Fruit fly (Drosophila melanogaster): ENCODE data around the gene CkIIalpha-i1.

CkIIalpha-i1 gene

DNA sequence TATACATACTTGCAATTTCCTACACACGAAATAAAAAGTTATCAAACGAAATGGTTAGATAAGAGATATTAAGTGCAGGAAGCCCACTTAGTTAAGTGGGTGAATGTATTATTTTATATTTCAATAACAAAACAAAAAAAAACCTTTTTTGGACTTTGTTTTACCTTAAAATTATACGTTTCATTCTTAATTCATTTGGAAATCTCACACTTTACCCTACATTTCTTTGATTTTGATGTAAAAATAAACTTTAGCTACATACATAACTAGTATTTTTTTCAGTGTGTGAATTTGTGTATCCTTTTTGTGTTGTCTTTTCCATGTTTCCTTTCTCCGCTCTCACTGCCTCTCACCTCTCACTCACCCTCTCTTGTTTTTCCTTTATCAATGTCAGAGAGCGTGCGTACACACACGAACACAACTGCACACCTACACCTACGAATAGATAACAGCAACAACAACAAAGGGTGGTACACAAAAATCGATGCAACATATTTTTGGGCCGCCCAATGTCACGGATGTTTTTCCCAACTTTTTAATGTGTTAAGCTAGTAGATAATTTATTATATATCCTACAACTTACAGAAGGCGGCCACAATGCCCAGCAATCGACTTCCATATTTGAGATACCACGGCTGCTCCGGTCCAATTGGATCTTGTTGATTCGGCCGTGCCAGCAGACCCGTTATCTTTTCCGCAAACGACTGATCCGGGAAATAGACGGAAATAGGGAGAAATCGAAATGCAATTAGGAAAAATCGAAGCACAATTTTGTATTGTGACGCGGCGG, 1.2 kb upstream of the CkIIalpha-i1 start (continued):
- TF ChIP-seq zfh1 (GFP tag; IDR thresholded peaks at IDR 0.05) (0 out of 3 replicates have a peak, but pooled peaks have one; percentile 39), CG18262 (tag; optimal IDR thresholded peaks at IDR 0.05) (peak; percentile 73), fd64A (GFP tag; optimal IDR thresholded peaks at IDR 0.05) (no peak), trh (GFP tag; optimal IDR thresholded peaks at IDR 0.05) (no peak), Chrac-16 (GFP tag; optimal IDR thresholded peaks at IDR 0.05) (peak; percentile 65), CG9609 (GFP tag; optimal IDR thresholded peaks at IDR 0.05) (peak; percentile 44), sd (tag; optimal IDR thresholded peaks at IDR 0.05) (peak; percentile 31), CG6854 (GFP tag; optimal IDR thresholded peaks at IDR 0.05) (peak; percentile 64), CG30403 (GFP tag; optimal IDR thresholded peaks at IDR 0.05) (peak; percentile 87), tin (GFP tag; optimal IDR thresholded peaks at IDR 0.05) (peak; percentile 72), zen2 (GFP tag; IDR thresholded peaks at IDR 0.05; ENCODE audit: partially characterized antibody) (no peak), CG7372 (GFP tag; IDR thresholded peaks at IDR 0.05) (no peak), Oaz (GFP tag; IDR thresholded peaks at IDR 0.05) (0 out of 2 replicates have a peak, but pooled peaks have one; percentile 23), Ptx1 (GFP tag; IDR thresholded peaks at IDR 0.05) (peak; percentile 68), onecut (GFP tag; IDR thresholded peaks at IDR 0.05) (peak; percentile 94), CG10209 (GFP tag; optimal IDR thresholded peaks at IDR 0.05) (peak; percentile 73), twi (tag; optimal IDR thresholded peaks at IDR 0.05) (peak; percentile 8), CG34422 (GFP tag; IDR thresholded peaks at IDR 0.05) (peak; percentile 39; the same call in 1 of the 3 replicates), pb (GFP tag; optimal IDR thresholded peaks at IDR 0.05) (no peak), z (GFP tag; IDR thresholded peaks at IDR 0.05) (no peak), HHEX (GFP tag; optimal IDR thresholded peaks at IDR 0.05) (peak; percentile 69), CG5245 (GFP tag; optimal IDR thresholded peaks at IDR 0.05) (peak; percentile 14), E2f1 (GFP tag; IDR thresholded peaks at IDR 0.05) (peak; percentile 56; the same call in 1 of the 2 replicates), nau (GFP tag; optimal IDR thresholded peaks at IDR 0.05) (peak; percentile 36), org-1 (GFP tag; optimal IDR thresholded peaks at IDR 0.05) (peak; percentile 67), D19A (tag; optimal IDR thresholded peaks at IDR 0.05) (peak; percentile 60), cas (GFP tag; IDR thresholded peaks at IDR 0.05) (0 out of 2 replicates have a peak, but pooled peaks have one; percentile 22), prd (optimal IDR thresholded peaks at IDR 0.05) (no peak), prd (GFP tag; IDR thresholded peaks at IDR 0.05) (peak; percentile 58; the same call in 2 of the 3 replicates), CG9437 (GFP tag; optimal IDR thresholded peaks at IDR 0.05) (peak; percentile 57), CG32767 (GFP tag; IDR thresholded peaks at IDR 0.05) (0 out of 2 replicates have a peak, but pooled peaks have one; percentile 63), shn (GFP tag; optimal IDR thresholded peaks at IDR 0.05) (no peak), dati (GFP tag; IDR thresholded peaks at IDR 0.05) (no peak), cwo (GFP tag; optimal IDR thresholded peaks at IDR 0.05) (peak; percentile 79), CG17385 (GFP tag; optimal IDR thresholded peaks at IDR 0.05) (peak; percentile 67), CG3726 (GFP tag; IDR thresholded peaks at IDR 0.05) (no peak), B-H1 (GFP tag; IDR thresholded peaks at IDR 0.05) (peak; percentile 36; the same call in 1 of the 3 replicates), kah (GFP tag; optimal IDR thresholded peaks at IDR 0.05) (peak; percentile 19), CG7987 (GFP tag; optimal IDR thresholded peaks at IDR 0.05) (no peak), CG8765 (GFP tag; IDR thresholded peaks at IDR 0.05) (no peak), Hr78 (GFP tag; optimal IDR thresholded peaks at IDR 0.05) (no peak), CG15073 (GFP tag; optimal IDR thresholded peaks at IDR 0.05) (no peak), tx (GFP tag; optimal IDR thresholded peaks at IDR 0.05) (peak; percentile 51), fd102C (GFP tag; optimal IDR thresholded peaks at IDR 0.05) (no peak), BtbVII (GFP tag; optimal IDR thresholded peaks at IDR 0.05) (peak; percentile 73), CG1647 (GFP tag; optimal IDR thresholded peaks at IDR 0.05) (no peak), slp2 (GFP tag; optimal IDR thresholded peaks at IDR 0.05) (peak; percentile 3), ara (GFP tag; IDR thresholded peaks at IDR 0.05) (no peak), Hr39 (optimal IDR thresholded peaks at IDR 0.05) (no peak), Atf3 (GFP tag; optimal IDR thresholded peaks at IDR 0.05) (no peak)
